Worm (Caenorhabditis elegans): ENCODE measurements around the gene Y39G8B.9.

Gene Y39G8B.9

DNA sequence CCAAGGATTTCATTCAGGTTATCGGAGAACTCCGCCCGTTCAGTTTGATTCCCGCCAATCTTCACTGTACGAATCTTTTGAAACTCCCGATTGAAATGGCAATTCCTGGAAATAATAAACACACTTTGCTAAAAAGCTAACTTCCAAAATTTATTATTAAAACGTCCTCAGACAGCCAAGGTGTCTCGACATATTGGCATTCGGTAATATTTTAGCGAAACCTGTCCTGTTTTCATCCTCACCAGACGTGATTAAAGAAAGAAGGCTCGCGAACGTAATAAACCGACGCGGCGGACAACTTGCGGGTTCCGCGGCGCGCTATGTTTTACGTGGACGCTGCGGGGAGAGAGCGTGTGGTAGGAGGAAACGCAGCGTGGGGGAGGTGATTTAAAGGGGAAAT lies 37.0 kb downstream of the Y39G8B.9 start (continued):
- TF ChIP-seq fos-1 (tag; optimal IDR thresholded peaks at IDR 0.05) = peak; percentile 44
- TF ChIP-seq mab-9 (GFP tag; IDR thresholded peaks at IDR 0.05) = 0 out of 2 replicates have a peak, but pooled peaks have one; percentile 55
- TF ChIP-seq lir-3 (tag; optimal IDR thresholded peaks at IDR 0.05; ENCODE audit: poor library complexity) = peak; percentile 34
- peak; percentile 53 for TF ChIP-seq ztf-4 (tag; optimal IDR thresholded peaks at IDR 0.05)
- TF ChIP-seq ces-1 (GFP tag; optimal IDR thresholded peaks at IDR 0.05) = no peak
- TF ChIP-seq elt-2 (tag; optimal IDR thresholded peaks at IDR 0.05) = peak; percentile 94
- peak; percentile 49 for TF ChIP-seq isw-1 (GFP tag; IDR thresholded peaks at IDR 0.05)
- peak; percentile 98 for TF ChIP-seq nhr-90 (tag; optimal IDR thresholded peaks at IDR 0.05; ENCODE audit: poor library complexity)
- TF ChIP-seq mef-2 (tag; optimal IDR thresholded peaks at IDR 0.05) = no peak
- TF ChIP-seq rnt-1 (tag; optimal IDR thresholded peaks at IDR 0.05) = peak; percentile 85
- TF ChIP-seq hpl-2 (GFP tag; optimal IDR thresholded peaks at IDR 0.05) = peak; percentile 54
- TF ChIP-seq ama-1 (optimal IDR thresholded peaks at IDR 0.05) = peak; percentile 97
- peak; percentile 54 for TF ChIP-seq pag-3 (tag; optimal IDR thresholded peaks at IDR 0.05; ENCODE audit: borderline replicate concordance, insufficient read depth)
- TF ChIP-seq C34B4.2 (tag; optimal IDR thresholded peaks at IDR 0.05) = peak; percentile 5
- TF ChIP-seq nhr-84 (tag; optimal IDR thresholded peaks at IDR 0.05) = no peak
- no peak for TF ChIP-seq unc-62 (GFP tag; optimal IDR thresholded peaks at IDR 0.05)
- peak; percentile 28 to 67 (median 50) for TF ChIP-seq dpl-1 (GFP tag; optimal IDR thresholded peaks at IDR 0.05)
- TF ChIP-seq C04F5.9 (tag; optimal IDR thresholded peaks at IDR 0.05) = peak; percentile 57
- no peak for TF ChIP-seq unc-30 (tag; optimal IDR thresholded peaks at IDR 0.05)
- peak; percentile 77 for TF ChIP-seq sox-4 (tag; optimal IDR thresholded peaks at IDR 0.05)
- TF ChIP-seq vab-15 (tag; optimal IDR thresholded peaks at IDR 0.05) = no peak
- TF ChIP-seq ceh-63 (GFP tag; optimal IDR thresholded peaks at IDR 0.05) = no peak
- no peak for TF ChIP-seq pqm-1 (tag; optimal IDR thresholded peaks at IDR 0.05)
- no peak for TF ChIP-seq efl-3 (GFP tag; optimal IDR thresholded peaks at IDR 0.05)
- peak; percentile 3 for TF ChIP-seq F16B12.6 (tag; optimal IDR thresholded peaks at IDR 0.05)
- TF ChIP-seq nhr-28 (tag; optimal IDR thresholded peaks at IDR 0.05) = no peak
- peak; percentile 34 for TF ChIP-seq skn-1 (tag; optimal IDR thresholded peaks at IDR 0.05)
- TF ChIP-seq snpc-4 (tag; optimal IDR thresholded peaks at IDR 0.05) = peak; percentile 100
- TF ChIP-seq jun-1 (tag; optimal IDR thresholded peaks at IDR 0.05) = peak; percentile 71
- TF ChIP-seq ceh-8 (GFP tag; optimal IDR thresholded peaks at IDR 0.05) = peak; percentile 79
- TF ChIP-seq nhr-47 (tag; optimal IDR thresholded peaks at IDR 0.05) = peak; percentile 93
- no peak for TF ChIP-seq aha-1 (tag; optimal IDR thresholded peaks at IDR 0.05)
- TF ChIP-seq swsn-7 (tag; optimal IDR thresholded peaks at IDR 0.05) = peak; percentile 92
- TF ChIP-seq lin-39 (tag; optimal IDR thresholded peaks at IDR 0.05) = peak; percentile 81
- TF ChIP-seq ceh-82 (tag; optimal IDR thresholded peaks at IDR 0.05) = peak; percentile 22 to 58 (median 33)
- no peak for TF ChIP-seq ceh-90 (tag; optimal IDR thresholded peaks at IDR 0.05)
- TF ChIP-seq nhr-237 (tag; optimal IDR thresholded peaks at IDR 0.05) = no peak
- no peak for TF ChIP-seq Y116A8C.19 (tag; optimal IDR thresholded peaks at IDR 0.05; ENCODE audit: borderline replicate concordance)
- peak; percentile 67 for TF ChIP-seq pax-3 (tag; optimal IDR thresholded peaks at IDR 0.05)
- no peak for TF ChIP-seq blmp-1 (tag; optimal IDR thresholded peaks at IDR 0.05)
- TF ChIP-seq hlh-4 (tag; optimal IDR thresholded peaks at IDR 0.05) = peak; percentile 30
- TF ChIP-seq egl-13 (tag; optimal IDR thresholded peaks at IDR 0.05) = peak; percentile 65
- peak; percentile 94 for TF ChIP-seq nhr-71 (tag; optimal IDR thresholded peaks at IDR 0.05)
- TF ChIP-seq zip-4 (GFP tag; optimal IDR thresholded peaks at IDR 0.05) = peak; percentile 81
- TF ChIP-seq tbx-2 (tag; optimal IDR thresholded peaks at IDR 0.05) = peak; percentile 80
- peak; percentile 30 for TF ChIP-seq lin-13 (GFP tag; optimal IDR thresholded peaks at IDR 0.05)
- peak; percentile 85 for TF ChIP-seq sup-37 (GFP tag; optimal IDR thresholded peaks at IDR 0.05)
- no peak for TF ChIP-seq sptf-1 (tag; optimal IDR thresholded peaks at IDR 0.05)
